Worm (Caenorhabditis elegans) whole organism, L1 larva: ENCODE results near the gene C07G1.6.

Experiments used
- C16A3.4 ChIP-seq: fragments of 150-350 bp; optimal IDR thresholded peaks from 2 replicates; lab custom pipeline; 2014; ENCODE audit warnings: missing biosample characterization, missing genetic modification characterization
- blmp-1 ChIP-seq: fragments of 150-350 bp; optimal IDR thresholded peaks from 2 replicates; lab custom pipeline; 2014; ENCODE audit warnings: missing biosample characterization, missing genetic modification characterization
- ceh-82 ChIP-seq, 3 experiments: fragments of 150-350 bp in 1 of 3; sonication (generic microtip) in 2 of 3; optimal IDR thresholded peaks; 2 replicates each; lab custom pipeline; 2014 to 2017; ENCODE audit warnings: missing biosample characterization in 3 of 3, missing genetic modification characterization in 3 of 3
- efl-1 ChIP-seq, 4 experiments: fragments of 150-350 bp; optimal IDR thresholded peaks in 3 of 4; peaks in 1 of 4; 1 replicate in 1 of 4; 2 replicates in 3 of 4; lab custom pipeline; 2014; ENCODE audit warnings: missing biosample characterization in 2 of 4, missing genetic modification characterization in 2 of 4, missing genetic modification reagents in 2 of 4
- egl-13 ChIP-seq: sonication (generic microtip); optimal IDR thresholded peaks from 2 replicates; lab custom pipeline; 2016; ENCODE audit warnings: missing genotype, missing genetic modification reagents, missing genetic modification characterization, missing compliant biosample characterization
- lsy-2 ChIP-seq, 2 experiments: fragments of 150-350 bp; optimal IDR thresholded peaks; 2 replicates each; lab custom pipeline; 2014; ENCODE audit warnings: missing biosample characterization in 2 of 2, missing genetic modification characterization in 2 of 2
- nhr-28 ChIP-seq: fragments of 150-350 bp; optimal IDR thresholded peaks from 2 replicates; lab custom pipeline; 2014; ENCODE audit warnings: missing biosample characterization, missing genetic modification characterization
- nhr-77 ChIP-seq: fragments of 150-350 bp; optimal IDR thresholded peaks from 2 replicates; lab custom pipeline; 2014; ENCODE audit warnings: missing biosample characterization, missing genetic modification characterization
- skn-1 ChIP-seq: fragments of 150-350 bp; optimal IDR thresholded peaks from 2 replicates; lab custom pipeline; 2014; ENCODE audit warnings: missing biosample characterization, missing genetic modification characterization
- snpc-4 ChIP-seq: fragments of 150-350 bp; optimal IDR thresholded peaks from 2 replicates; lab custom pipeline; 2014; ENCODE audit warnings: missing biosample characterization, missing genetic modification characterization
- tlp-1 ChIP-seq: fragments of 150-350 bp; optimal IDR thresholded peaks from 2 replicates; lab custom pipeline; 2014; ENCODE audit warnings: missing biosample characterization, missing genetic modification characterization
- unc-98 ChIP-seq: fragments of 200-800 bp; sonication (Bioruptor generic); IDR thresholded peaks from 2 replicates; pipeline ENCODE4 v1.3.6; 2022; ENCODE audit warnings: missing genetic modification characterization, missing compliant biosample characterization
- zag-1 ChIP-seq: fragments of 150-350 bp; optimal IDR thresholded peaks from 2 replicates; lab custom pipeline; 2014; ENCODE audit warnings: missing biosample characterization, missing genetic modification characterization

- TF ChIP-seq snpc-4 (tag; lab: Kevin White, UChicago), result no peak
- TF ChIP-seq unc-98 (GFP tag; lab: Robert Waterston, UW), result no peak
- TF ChIP-seq zag-1, result no peak
- TF ChIP-seq lsy-2 (tag; optimal IDR thresholded peaks at IDR 0.05; lab: Kevin White, UChicago), result no peak
- TF ChIP-seq C16A3.4 (tag; lab: Kevin White, UChicago), result no peak
- TF ChIP-seq egl-13 (tag; lab: Kevin White, UChicago), result no peak
- no peak for TF ChIP-seq skn-1
- TF ChIP-seq nhr-77 (tag; lab: Kevin White, UChicago), result no peak
- TF ChIP-seq blmp-1 (tag; lab: Kevin White, UChicago), result peak; percentile 7
- TF ChIP-seq nhr-28 (tag; lab: Kevin White, UChicago), result no peak
- TF ChIP-seq ceh-82 (tag; optimal IDR thresholded peaks at IDR 0.05; lab: Kevin White, UChicago), result no peak
- TF ChIP-seq efl-1 (optimal IDR thresholded peaks at IDR 0.05; lab: Kevin White, UChicago), result no peak
- TF ChIP-seq efl-1 (GFP tag; optimal IDR thresholded peaks at IDR 0.05 in 1 of 2; lab: Kevin White, UChicago), result no peak
- TF ChIP-seq tlp-1 (tag; lab: Kevin White, UChicago), result no peak
Measured at ce11 chrIV:8171376-8171775, 38.8 kb downstream of the C07G1.6 start.
